Fruit fly (Drosophila melanogaster) whole organism, larva: ENCODE data around the gene SdicC.
"Not testable (repeated sequence)": the region's sequence is repeated elsewhere in the genome, so short reads cannot be mapped to it uniquely, and the experiment has no call there.

Experiments
- noc ChIP-seq: fragments of 200-800 bp; sonication (Bioruptor generic); optimal IDR thresholded peaks from 3 replicates; lab custom pipeline; 2019; ENCODE audit warnings: missing biosample characterization, mild to moderate bottlenecking, missing genetic modification characterization, moderate library complexity

Gene SdicC

dm6 chrX:20231658-20232057, 14.6 kb upstream of the SdicC start:
- TF ChIP-seq noc = no peak

dm6 chrX:20224920-20225319, 7.9 kb upstream of the SdicC start, which contains the start of gene Sdic4:
Gene Sdic4 (minus strand): TSS chrX:20225020.
- not testable (repeated sequence) for TF ChIP-seq noc

dm6 chrX:20209503-20209902, 7.6 kb downstream of the SdicC start, which contains the start of gene SdicB:
Gene SdicB (minus strand): TSS chrX:20209603.
- not testable (repeated sequence) for TF ChIP-seq noc

- TF ChIP-seq noc = not testable (repeated sequence)
Observed at dm6 chrX:20201833-20202232, 15.2 kb downstream of the SdicC start, which contains the start of gene SdicA. Gene SdicA (minus strand): TSS chrX:20201933.

- not testable (repeated sequence) for TF ChIP-seq noc
Observed at dm6 chrX:20194127-20194526, 22.9 kb downstream of the SdicC start, which contains the start of gene Sdic3. Gene Sdic3 (minus strand): TSS chrX:20194227.

dm6 chrX:20186387-20186786, 30.7 kb downstream of the SdicC start, which contains the start of gene Sdic2:
Gene Sdic2 (minus strand): TSS chrX:20186487.
- TF ChIP-seq noc = not testable (repeated sequence)

- TF ChIP-seq noc = not testable (repeated sequence)
Observed at dm6 chrX:20178538-20178937, 38.5 kb downstream of the SdicC start, which contains the start of gene Sdic1. Gene Sdic1 (minus strand): TSS chrX:20178638.

dm6 chrX:20173464-20173995, 43.5 kb downstream of the SdicC start, which contains the start of gene AnxB10:
Gene AnxB10 (minus strand): TSS chrX:20173514.
- peak; percentile 38 for TF ChIP-seq noc

dm6 chrX:20169898-20170297, 47.2 kb downstream of the SdicC start, which contains the start of the genes CG9581 and CG9578:
Gene CG9581 (minus strand): TSS chrX:20169981.
Gene CG9578 (plus strand): TSS chrX:20170222.
- TF ChIP-seq noc = no peak

- no peak for TF ChIP-seq noc
Observed at dm6 chrX:20166484-20167038, 50.5 kb downstream of the SdicC start, which contains the start of gene CG9577. Gene CG9577 (plus strand): TSS chrX:20166673.

dm6 chrX:20165773-20166412, 51.2 kb downstream of the SdicC start, which contains the start of gene Phf7:
Gene Phf7 (minus strand): TSS chrX:20165830.
- no peak for TF ChIP-seq noc
